Fruit fly (Drosophila melanogaster) whole organism, embryonic: ENCODE data around the gene Nrx-IV.

ENCODE experiments used
- Ada2b ChIP-seq: fragments of 200-800 bp; sonication (Bioruptor generic); IDR thresholded peaks from 2 replicates; pipeline ENCODE4 v1.3.6; 2022; ENCODE audit warnings: missing biosample characterization, missing genetic modification characterization
- Atf-2 ChIP-seq: fragments of 200-800 bp; sonication (Bioruptor generic); optimal IDR thresholded peaks from 2 replicates; lab custom pipeline; 2016; ENCODE audit warnings: missing biosample characterization, missing genetic modification characterization
- CG10366 ChIP-seq: fragments of 200-800 bp; sonication (Bioruptor generic); IDR thresholded peaks from 2 replicates; pipeline ENCODE4 v1.3.6; 2022; ENCODE audit warnings: missing biosample characterization, missing genetic modification characterization
- CG10431 ChIP-seq: fragments of 200-800 bp; sonication (Bioruptor generic); optimal IDR thresholded peaks from 3 replicates; lab custom pipeline; 2018; ENCODE audit warnings: missing biosample characterization, mild to moderate bottlenecking, missing genetic modification characterization
- CG11085 ChIP-seq: fragments of 200-800 bp; sonication (Bioruptor generic); IDR thresholded peaks from 2 replicates; pipeline ENCODE4 v1.3.6; 2022; ENCODE audit warnings: missing biosample characterization, missing genetic modification characterization
- CG12071 ChIP-seq: fragments of 200-800 bp; sonication (Bioruptor generic); optimal IDR thresholded peaks from 3 replicates; lab custom pipeline; 2018; ENCODE audit warnings: missing biosample characterization, mild to moderate bottlenecking, missing genetic modification characterization
- CG12104 ChIP-seq: fragments of 200-800 bp; sonication (Bioruptor generic); optimal IDR thresholded peaks from 3 replicates; lab custom pipeline; 2016; ENCODE audit warnings: missing biosample characterization, missing genetic modification characterization
- CG12942 ChIP-seq: fragments of 200-800 bp; sonication (Bioruptor generic); optimal IDR thresholded peaks from 3 replicates; lab custom pipeline; 2016; ENCODE audit warnings: missing biosample characterization, missing genetic modification characterization
- CG13123 ChIP-seq: fragments of 200-800 bp; sonication (Bioruptor generic); optimal IDR thresholded peaks from 2 replicates; lab custom pipeline; 2016; ENCODE audit warnings: missing biosample characterization, missing genetic modification characterization
- CG14441 ChIP-seq: fragments of 200-800 bp; sonication (Bioruptor generic); IDR thresholded peaks from 2 replicates; pipeline ENCODE4 v1.3.6; 2022; ENCODE audit warnings: missing biosample characterization, missing genetic modification characterization
- CG18476 ChIP-seq: fragments of 200-800 bp; sonication (Bioruptor generic); optimal IDR thresholded peaks from 2 replicates; lab custom pipeline; 2016; ENCODE audit warnings: missing biosample characterization, mild to moderate bottlenecking, missing genetic modification characterization
- CG18599 ChIP-seq: fragments of 200-800 bp; sonication (Bioruptor generic); optimal IDR thresholded peaks from 3 replicates; lab custom pipeline; 2017; ENCODE audit warnings: missing biosample characterization, missing genetic modification characterization, mild to moderate bottlenecking, moderate library complexity, missing genetic modification reagents
- CG18764 ChIP-seq: fragments of 200-800 bp; sonication (Bioruptor generic); optimal IDR thresholded peaks from 3 replicates; lab custom pipeline; 2016; ENCODE audit warnings: missing biosample characterization, missing genetic modification characterization
- CG30431 ChIP-seq: fragments of 200-800 bp; sonication (Bioruptor generic); optimal IDR thresholded peaks from 2 replicates; lab custom pipeline; 2017; ENCODE audit warnings: missing biosample characterization, missing genetic modification characterization
- CG34224 ChIP-seq: fragments of 200-800 bp; sonication (Bioruptor generic); IDR thresholded peaks from 3 replicates; pipeline ENCODE4 v1.3.6; 2022; ENCODE audit warnings: missing biosample characterization, missing genetic modification characterization; ENCODE audit not compliant: partially characterized antibody
- CG3995 ChIP-seq: fragments of 200-800 bp; sonication (Bioruptor generic); optimal IDR thresholded peaks from 3 replicates; lab custom pipeline; 2016; ENCODE audit warnings: missing biosample characterization, missing genetic modification characterization
- CG4820 ChIP-seq: fragments of 200-800 bp; sonication (Bioruptor generic); optimal IDR thresholded peaks from 3 replicates; lab custom pipeline; 2016; ENCODE audit warnings: missing biosample characterization, missing genetic modification characterization
- CG6683 ChIP-seq: fragments of 200-800 bp; sonication (Bioruptor generic); optimal IDR thresholded peaks from 2 replicates; lab custom pipeline; 2017; ENCODE audit warnings: missing biosample characterization, mild to moderate bottlenecking, missing genetic modification characterization, missing genetic modification reagents
- CG7357 ChIP-seq: fragments of 200-800 bp; sonication (Bioruptor generic); IDR thresholded peaks from 3 replicates; pipeline ENCODE4 v1.3.6; 2022; ENCODE audit warnings: missing biosample characterization, missing genetic modification characterization
- CG7556 ChIP-seq: fragments of 200-800 bp; sonication (Bioruptor generic); optimal IDR thresholded peaks from 2 replicates; lab custom pipeline; 2017; ENCODE audit warnings: missing biosample characterization, mild to moderate bottlenecking, missing genetic modification characterization
- CG7987 ChIP-seq: fragments of 200-800 bp; sonication (Bioruptor generic); optimal IDR thresholded peaks from 2 replicates; lab custom pipeline; 2018; ENCODE audit warnings: missing biosample characterization, mild to moderate bottlenecking, missing genetic modification characterization, moderate library complexity
- CG8944 ChIP-seq: fragments of 200-800 bp; sonication (Bioruptor generic); optimal IDR thresholded peaks from 3 replicates; lab custom pipeline; 2016; ENCODE audit warnings: missing biosample characterization, missing genetic modification characterization
- D19B ChIP-seq: fragments of 200-800 bp; sonication (Bioruptor generic); optimal IDR thresholded peaks from 2 replicates; lab custom pipeline; 2017; ENCODE audit warnings: missing biosample characterization, mild to moderate bottlenecking, missing genetic modification characterization
- Deaf1 ChIP-seq: fragments of 200-800 bp; optimal IDR thresholded peaks from 3 replicates; lab custom pipeline; 2019; ENCODE audit warnings: missing biosample characterization, mild to moderate bottlenecking, missing genetic modification characterization, moderate library complexity
- E2f2 ChIP-seq: fragments of 200-800 bp; sonication (Bioruptor generic); IDR thresholded peaks from 2 replicates; pipeline ENCODE4 v1.3.6; 2022; ENCODE audit warnings: missing biosample characterization, missing genetic modification characterization
- GATAe ChIP-seq: fragments of 200-800 bp; sonication (Bioruptor generic); conservative IDR thresholded peaks from 2 replicates; pipeline ENCODE4 v1.3.6; 2022; ENCODE audit warnings: missing biosample characterization, missing genetic modification characterization
- Hr39 ChIP-seq: fragments of >200 bp; optimal IDR thresholded peaks from 2 replicates; lab custom pipeline; 2017
- Hr51 ChIP-seq, 2 experiments: fragments of 200-800 bp; sonication (Bioruptor generic); optimal IDR thresholded peaks; 2 replicates in 1 of 2; 3 replicates in 1 of 2; lab custom pipeline; 2016 to 2018; ENCODE audit warnings: missing biosample characterization in 2 of 2, missing genetic modification characterization in 2 of 2, mild to moderate bottlenecking in 1 of 2, moderate library complexity in 1 of 2
- Hsf ChIP-seq: fragments of 200-800 bp; sonication (Bioruptor generic); optimal IDR thresholded peaks from 3 replicates; lab custom pipeline; 2016; ENCODE audit warnings: missing biosample characterization, missing genetic modification characterization
- Jarid2 ChIP-seq: fragments of 200-800 bp; sonication (Bioruptor generic); optimal IDR thresholded peaks from 3 replicates; lab custom pipeline; 2017; ENCODE audit warnings: mild to moderate bottlenecking, missing biosample characterization, missing genetic modification reagents, missing genetic modification characterization
- Mad ChIP-seq: fragments of 200-800 bp; sonication (Bioruptor generic); optimal IDR thresholded peaks from 2 replicates; lab custom pipeline; 2016; ENCODE audit warnings: missing biosample characterization, missing genetic modification characterization
- NK7.1 ChIP-seq: fragments of 200-800 bp; sonication (Bioruptor generic); optimal IDR thresholded peaks from 3 replicates; lab custom pipeline; 2016; ENCODE audit warnings: missing biosample characterization, missing genetic modification characterization
- Sin3A ChIP-seq: fragments of >200 bp; optimal IDR thresholded peaks from 2 replicates; lab custom pipeline; 2018
- abd-A ChIP-seq: fragments of 200-800 bp; sonication (Bioruptor generic); optimal IDR thresholded peaks from 3 replicates; lab custom pipeline; 2019; ENCODE audit warnings: missing biosample characterization, mild to moderate bottlenecking, missing genetic modification characterization, moderate library complexity
- bigmax ChIP-seq: fragments of 200-800 bp; sonication (Bioruptor generic); optimal IDR thresholded peaks from 2 replicates; lab custom pipeline; 2018; ENCODE audit warnings: missing biosample characterization, mild to moderate bottlenecking, missing genetic modification characterization
- disco-r ChIP-seq: fragments of 200-800 bp; sonication (Bioruptor generic); optimal IDR thresholded peaks from 2 replicates; lab custom pipeline; 2016; ENCODE audit warnings: missing biosample characterization, missing genetic modification characterization
- en ChIP-seq: fragments of 200-800 bp; sonication (Bioruptor generic); optimal IDR thresholded peaks from 2 replicates; lab custom pipeline; 2016; ENCODE audit warnings: missing biosample characterization, missing genetic modification characterization
- fd102C ChIP-seq: fragments of 200-800 bp; sonication (Bioruptor generic); optimal IDR thresholded peaks from 2 replicates; lab custom pipeline; 2018; ENCODE audit warnings: missing biosample characterization, mild to moderate bottlenecking, missing genetic modification characterization, moderate library complexity
- kah ChIP-seq: fragments of 200-800 bp; sonication (Bioruptor generic); optimal IDR thresholded peaks from 2 replicates; lab custom pipeline; 2018; ENCODE audit warnings: missing biosample characterization, mild to moderate bottlenecking, missing genetic modification characterization
- kni ChIP-seq: fragments of 200-800 bp; sonication (Bioruptor generic); optimal IDR thresholded peaks from 3 replicates; lab custom pipeline; 2017; ENCODE audit warnings: mild to moderate bottlenecking, missing biosample characterization, missing genetic modification reagents, missing genetic modification characterization
- knrl ChIP-seq: fragments of 200-800 bp; sonication (Bioruptor generic); IDR thresholded peaks from 3 replicates; pipeline ENCODE4 v1.3.6; 2022; ENCODE audit warnings: missing biosample characterization, missing genetic modification characterization; ENCODE audit not compliant: partially characterized antibody
- lbe ChIP-seq: fragments of 200-800 bp; sonication (Bioruptor generic); optimal IDR thresholded peaks from 2 replicates; lab custom pipeline; 2016; ENCODE audit warnings: missing biosample characterization, mild to moderate bottlenecking, missing genetic modification characterization
- lilli ChIP-seq: fragments of 200-800 bp; sonication (Bioruptor generic); optimal IDR thresholded peaks from 3 replicates; lab custom pipeline; 2016; ENCODE audit warnings: missing biosample characterization, missing genetic modification characterization
- maf-S ChIP-seq: fragments of 200-800 bp; sonication (Bioruptor generic); optimal IDR thresholded peaks from 2 replicates; lab custom pipeline; 2016; ENCODE audit warnings: missing biosample characterization, missing genetic modification characterization
- mam ChIP-seq: fragments of 200-800 bp; sonication (Bioruptor generic); optimal IDR thresholded peaks from 3 replicates; lab custom pipeline; 2016; ENCODE audit warnings: missing biosample characterization, missing genetic modification characterization
- nmo ChIP-seq: fragments of 200-800 bp; sonication (Bioruptor generic); optimal IDR thresholded peaks from 2 replicates; lab custom pipeline; 2018; ENCODE audit warnings: missing biosample characterization, mild to moderate bottlenecking, missing genetic modification characterization, moderate library complexity
- nom ChIP-seq: fragments of 200-800 bp; sonication (Bioruptor generic); optimal IDR thresholded peaks from 2 replicates; lab custom pipeline; 2017; ENCODE audit warnings: missing biosample characterization, missing genetic modification characterization, mild to moderate bottlenecking, moderate library complexity, missing genetic modification reagents
- pnt ChIP-seq: fragments of 200-800 bp; sonication (Bioruptor generic); optimal IDR thresholded peaks from 3 replicates; lab custom pipeline; 2016; ENCODE audit warnings: missing biosample characterization, missing genetic modification characterization
- repo ChIP-seq: fragments of 200-800 bp; sonication (Bioruptor generic); optimal IDR thresholded peaks from 2 replicates; lab custom pipeline; 2016; ENCODE audit warnings: missing biosample characterization, missing genetic modification characterization
- so ChIP-seq: fragments of 200-800 bp; sonication (Bioruptor generic); IDR thresholded peaks from 3 replicates; pipeline ENCODE4 v1.3.6; 2022; ENCODE audit warnings: missing biosample characterization, missing genetic modification characterization
- stc ChIP-seq: fragments of 200-800 bp; sonication (Bioruptor generic); IDR thresholded peaks from 2 replicates; pipeline ENCODE4 v1.3.6; 2022; ENCODE audit warnings: missing biosample characterization, missing genetic modification characterization
- tx ChIP-seq: fragments of 200-800 bp; sonication (Bioruptor generic); optimal IDR thresholded peaks from 2 replicates; lab custom pipeline; 2016; ENCODE audit warnings: missing biosample characterization, missing genetic modification characterization
- zfh1 ChIP-seq: fragments of 200-800 bp; sonication (Bioruptor generic); IDR thresholded peaks from 3 replicates; pipeline ENCODE4 v1.3.6; 2022; ENCODE audit warnings: missing biosample characterization, missing genetic modification characterization

Gene Nrx-IV

dm6 chr3L:12163693-12164092 is 17.4 kb downstream of the Nrx-IV start, which contains the start of gene CG9760 (continued):
- TF ChIP-seq Hr51 (GFP tag; optimal IDR thresholded peaks at IDR 0.05; lab: Kevin White, UChicago) (no peak), tx (no peak), nmo (no peak), CG7987 (GFP tag; lab: Kevin White, UChicago) (no peak), stc (GFP tag; lab: Robert Waterston, UW) (no peak), Hr39 (lab: Kevin White, UChicago) (no peak), Hsf (GFP tag; lab: Kevin White, UChicago) (peak; percentile 1), NK7.1 (GFP tag; lab: Kevin White, UChicago) (no peak), CG3995 (GFP tag; lab: Kevin White, UChicago) (no peak), CG7357 (no peak), zfh1 (GFP tag; lab: Robert Waterston, UW) (0 out of 3 replicates have a peak, but pooled peaks have one; percentile 37), CG30431 (GFP tag; lab: Kevin White, UChicago) (no peak), CG11085 (GFP tag; lab: Robert Waterston, UW) (no peak), repo (GFP tag; lab: Kevin White, UChicago) (no peak), en (GFP tag; lab: Kevin White, UChicago) (no peak), nom (GFP tag; lab: Kevin White, UChicago) (no peak), CG12942 (GFP tag; lab: Kevin White, UChicago) (no peak), Deaf1 (tag; lab: Kevin White, UChicago) (peak; percentile 49), CG10366 (peak; percentile 34), lbe (GFP tag; lab: Kevin White, UChicago) (no peak), CG6683 (no peak), Jarid2 (GFP tag; lab: Kevin White, UChicago) (no peak), CG12071 (no peak), lilli (GFP tag; lab: Kevin White, UChicago) (no peak), CG18476 (no peak), Atf-2 (no peak), GATAe (GFP tag; lab: Robert Waterston, UW) (no peak), CG4820 (GFP tag; lab: Kevin White, UChicago) (no peak), disco-r (GFP tag; lab: Kevin White, UChicago) (no peak), CG14441 (peak; percentile 47), pnt (peak; percentile 2), kah (GFP tag; lab: Kevin White, UChicago) (no peak), Sin3A (lab: Kevin White, UChicago) (no peak), abd-A (tag; lab: Kevin White, UChicago) (no peak), Ada2b (GFP tag; lab: Robert Waterston, UW) (no peak), maf-S (no peak), E2f2 (GFP tag; lab: Robert Waterston, UW) (no peak), bigmax (GFP tag; lab: Kevin White, UChicago) (no peak), D19B (no peak), so (GFP tag; lab: Robert Waterston, UW) (no peak), CG8944 (GFP tag; lab: Kevin White, UChicago) (no peak), CG7556 (GFP tag; lab: Kevin White, UChicago) (no peak), CG13123 (no peak), CG10431 (GFP tag; lab: Kevin White, UChicago) (no peak), CG12104 (GFP tag; lab: Kevin White, UChicago) (no peak), knrl (no peak), CG18599 (GFP tag; lab: Kevin White, UChicago) (no peak), fd102C (GFP tag; lab: Kevin White, UChicago) (no peak), CG18764 (GFP tag; lab: Kevin White, UChicago) (no peak), mam (GFP tag; lab: Kevin White, UChicago) (no peak), Mad (no peak), kni (GFP tag; lab: Kevin White, UChicago) (no peak), CG34224 (GFP tag; lab: Robert Waterston, UW) (no peak)
